Fruit fly (Drosophila melanogaster): ENCODE measurements around the gene Gr28a.

Gr28a gene

DNA sequence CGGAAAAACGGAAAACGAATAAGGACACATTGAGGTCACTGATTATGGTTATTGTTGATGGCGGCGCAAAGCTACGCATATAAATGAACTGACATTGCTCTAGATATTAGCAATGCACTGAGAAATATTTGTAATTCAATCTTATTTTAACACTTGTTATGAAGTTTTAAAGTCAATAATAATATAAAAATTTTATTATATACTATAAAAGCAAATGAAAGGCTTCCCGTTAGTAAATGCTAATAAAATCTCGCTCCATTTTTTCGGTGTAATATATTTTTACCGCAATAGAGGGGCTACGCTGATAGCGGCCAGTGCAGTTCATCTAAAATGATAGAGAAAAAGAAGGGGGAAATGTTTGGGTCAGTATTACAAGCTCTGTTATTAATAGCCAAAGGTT is 37.9 kb upstream of the Gr28a start:
- TF ChIP-seq h (GFP tag; optimal IDR thresholded peaks at IDR 0.05) = no peak
- no peak for TF ChIP-seq CG32264 (GFP tag; optimal IDR thresholded peaks at IDR 0.05)
- TF ChIP-seq CG9705 (GFP tag; optimal IDR thresholded peaks at IDR 0.05) = no peak
- no peak for TF ChIP-seq Vsx2 (GFP tag; optimal IDR thresholded peaks at IDR 0.05; ENCODE audit: partially characterized antibody)
- TF ChIP-seq Rel (GFP tag; optimal IDR thresholded peaks at IDR 0.05) = no peak
- no peak for TF ChIP-seq Rel (tag; optimal IDR thresholded peaks at IDR 0.05)
- no peak for TF ChIP-seq br (GFP tag; optimal IDR thresholded peaks at IDR 0.05)
- no peak for TF ChIP-seq Dfd (GFP tag; optimal IDR thresholded peaks at IDR 0.05)
- TF ChIP-seq Hnf4 (GFP tag; optimal IDR thresholded peaks at IDR 0.05) = no peak
- no peak for TF ChIP-seq fru (GFP tag; optimal IDR thresholded peaks at IDR 0.05)
- no peak for TF ChIP-seq Jra (GFP tag; optimal IDR thresholded peaks at IDR 0.05)
- TF ChIP-seq woc (GFP tag; optimal IDR thresholded peaks at IDR 0.05) = no peak
- no peak for TF ChIP-seq Hr83 (GFP tag; optimal IDR thresholded peaks at IDR 0.05; ENCODE audit: poor library complexity, severe bottlenecking)
- no peak for TF ChIP-seq OdsH (GFP tag; optimal IDR thresholded peaks at IDR 0.05)
- no peak for TF ChIP-seq sage (GFP tag; optimal IDR thresholded peaks at IDR 0.05)
- no peak for TF ChIP-seq rgr (GFP tag; optimal IDR thresholded peaks at IDR 0.05)
- no peak for TF ChIP-seq Hr78 (GFP tag; optimal IDR thresholded peaks at IDR 0.05)
- TF ChIP-seq tai (GFP tag; optimal IDR thresholded peaks at IDR 0.05) = no peak

DNA sequence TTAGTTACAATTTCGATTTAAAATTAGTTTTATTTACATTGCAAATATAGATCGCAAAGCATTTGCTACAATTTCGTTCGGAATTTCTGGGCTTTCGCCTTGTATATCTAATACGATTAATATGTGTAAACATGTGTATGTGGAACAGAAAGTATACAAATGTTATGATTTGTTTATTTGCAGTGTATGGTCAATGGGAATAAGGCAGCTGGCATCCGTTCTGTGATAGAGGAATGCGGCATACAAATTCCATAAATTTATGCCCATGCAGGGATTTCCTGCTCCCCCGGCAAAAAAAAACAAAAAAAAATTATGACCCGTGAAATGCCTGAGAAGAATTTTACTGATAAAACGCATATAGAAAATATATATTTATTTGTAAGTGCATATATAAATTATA is 32.2 kb upstream of the Gr28a start:
- TF ChIP-seq br (GFP tag; optimal IDR thresholded peaks at IDR 0.05) (no peak), h (GFP tag; optimal IDR thresholded peaks at IDR 0.05) (no peak), HLH106 (tag; optimal IDR thresholded peaks at IDR 0.05) (no peak), Jra (GFP tag; optimal IDR thresholded peaks at IDR 0.05) (no peak), foxo (GFP tag; optimal IDR thresholded peaks at IDR 0.05) (no peak), usp (GFP tag; optimal IDR thresholded peaks at IDR 0.05) (no peak), Vsx2 (GFP tag; optimal IDR thresholded peaks at IDR 0.05; ENCODE audit: partially characterized antibody) (no peak), GATAd (GFP tag; optimal IDR thresholded peaks at IDR 0.05) (no peak), CrebA (GFP tag; optimal IDR thresholded peaks at IDR 0.05; ENCODE audit: borderline replicate concordance) (no peak), dl (GFP tag; optimal IDR thresholded peaks at IDR 0.05; ENCODE audit: insufficient read depth in 1 of 2, partially characterized antibody in 2 of 2) (no peak), brk (GFP tag; optimal IDR thresholded peaks at IDR 0.05) (no peak), Mio (GFP tag; optimal IDR thresholded peaks at IDR 0.05) (no peak), Sp1 (GFP tag; optimal IDR thresholded peaks at IDR 0.05) (no peak), Dif (GFP tag; optimal IDR thresholded peaks at IDR 0.05; ENCODE audit: partially characterized antibody) (no peak), Rel (GFP tag; optimal IDR thresholded peaks at IDR 0.05) (no peak), Rel (tag; optimal IDR thresholded peaks at IDR 0.05) (no peak), tai (GFP tag; optimal IDR thresholded peaks at IDR 0.05) (no peak), dsf (GFP tag; optimal IDR thresholded peaks at IDR 0.05; ENCODE audit: borderline replicate concordance) (no peak), ey (GFP tag; optimal IDR thresholded peaks at IDR 0.05) (no peak), lola (GFP tag; optimal IDR thresholded peaks at IDR 0.05) (no peak)

DNA sequence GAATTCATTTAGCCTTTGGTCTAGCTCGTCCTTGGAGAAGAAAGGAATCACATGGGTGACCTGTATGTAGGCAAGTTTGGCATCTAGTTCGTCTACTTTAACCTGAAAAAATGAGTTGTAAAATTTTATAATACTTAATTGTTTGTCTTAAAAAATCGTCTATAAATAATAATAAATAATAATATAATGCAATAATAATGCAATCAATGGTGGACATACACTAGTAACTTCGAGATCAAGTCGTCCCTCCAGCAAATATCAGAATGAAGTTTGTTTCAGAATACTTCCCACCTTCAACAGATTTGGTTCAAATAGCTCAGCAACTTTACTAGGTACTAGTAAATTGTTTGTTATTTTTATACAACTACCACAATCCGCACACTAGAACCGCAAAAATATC is 20.4 kb upstream of the Gr28a start, which contains the start of gene CG6441:
Gene CG6441 (plus strand): TSS at position 301 of the 400 bp plus-strand sequence.
- no peak for TF ChIP-seq tai (GFP tag; optimal IDR thresholded peaks at IDR 0.05)
- TF ChIP-seq rgr (GFP tag; optimal IDR thresholded peaks at IDR 0.05) = no peak
- no peak for TF ChIP-seq Dif (GFP tag; optimal IDR thresholded peaks at IDR 0.05; ENCODE audit: partially characterized antibody)
- TF ChIP-seq N (GFP tag; optimal IDR thresholded peaks at IDR 0.05) = no peak
- TF ChIP-seq CG9705 (GFP tag; optimal IDR thresholded peaks at IDR 0.05) = no peak
- TF ChIP-seq foxo (GFP tag; optimal IDR thresholded peaks at IDR 0.05) = no peak
- TF ChIP-seq Hr83 (GFP tag; optimal IDR thresholded peaks at IDR 0.05; ENCODE audit: poor library complexity, severe bottlenecking) = no peak
- no peak for TF ChIP-seq Abd-B (GFP tag; optimal IDR thresholded peaks at IDR 0.05)
- no peak for TF ChIP-seq Jra (GFP tag; optimal IDR thresholded peaks at IDR 0.05)
- TF ChIP-seq sage (GFP tag; optimal IDR thresholded peaks at IDR 0.05) = no peak
- TF ChIP-seq HLH106 (tag; optimal IDR thresholded peaks at IDR 0.05) = no peak
- no peak for TF ChIP-seq Sp1 (GFP tag; optimal IDR thresholded peaks at IDR 0.05)
- TF ChIP-seq psq (GFP tag; optimal IDR thresholded peaks at IDR 0.05) = no peak
- no peak for TF ChIP-seq br (GFP tag; optimal IDR thresholded peaks at IDR 0.05)
- no peak for TF ChIP-seq GATAd (GFP tag; optimal IDR thresholded peaks at IDR 0.05)
- TF ChIP-seq jim (GFP tag; optimal IDR thresholded peaks at IDR 0.05) = no peak
- TF ChIP-seq Hr78 (GFP tag; optimal IDR thresholded peaks at IDR 0.05) = no peak
- no peak for TF ChIP-seq Hnf4 (GFP tag; optimal IDR thresholded peaks at IDR 0.05)
